Fruit fly (Drosophila melanogaster): ENCODE data around the gene Usp7.

Usp7 gene

DNA sequence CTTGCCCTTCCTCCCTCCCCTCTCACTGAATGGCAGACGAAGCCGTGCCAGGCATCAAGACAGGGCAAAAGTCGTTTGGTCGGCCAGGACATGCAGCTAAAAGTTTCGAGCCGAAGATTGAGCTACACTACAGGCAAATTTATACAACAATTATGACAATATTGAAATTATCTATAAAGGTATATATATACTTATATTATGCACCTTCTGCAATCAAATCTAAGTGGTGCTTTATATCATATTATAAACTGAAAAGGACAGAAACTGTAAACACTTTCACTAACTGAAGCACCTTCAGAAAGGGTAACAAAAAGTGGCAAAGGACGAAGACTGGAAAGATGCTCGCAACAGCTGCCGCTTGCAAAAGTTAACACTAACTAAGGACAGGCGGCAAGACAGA is 47.4 kb upstream of the Usp7 start (continued):
- TF ChIP-seq HLH54F (GFP tag; optimal IDR thresholded peaks at IDR 0.05) (no peak), CG8765 (GFP tag; IDR thresholded peaks at IDR 0.05) (no peak), CG4328 (GFP tag; optimal IDR thresholded peaks at IDR 0.05) (no peak), knrl (GFP tag; IDR thresholded peaks at IDR 0.05; ENCODE audit: partially characterized antibody) (no peak), tap (tag; optimal IDR thresholded peaks at IDR 0.05) (peak; percentile 10), Bgb (GFP tag; IDR thresholded peaks at IDR 0.05; ENCODE audit: partially characterized antibody) (no peak), CG17359 (tag; optimal IDR thresholded peaks at IDR 0.05) (peak; percentile 38), MTF-1 (GFP tag; optimal IDR thresholded peaks at IDR 0.05; ENCODE audit: borderline replicate concordance) (no peak), lab (GFP tag; optimal IDR thresholded peaks at IDR 0.05) (peak; percentile 44), twi (tag; optimal IDR thresholded peaks at IDR 0.05) (no peak), CG17328 (GFP tag; IDR thresholded peaks at IDR 0.05) (no peak), CG12219 (GFP tag; optimal IDR thresholded peaks at IDR 0.05) (no peak), CG34422 (GFP tag; IDR thresholded peaks at IDR 0.05) (no peak), corto (GFP tag; optimal IDR thresholded peaks at IDR 0.05) (no peak), CG31388 (GFP tag; optimal IDR thresholded peaks at IDR 0.05) (no peak), HmgZ (tag; optimal IDR thresholded peaks at IDR 0.05) (no peak), ATbp (GFP tag; optimal IDR thresholded peaks at IDR 0.05) (peak; percentile 43), CG6765 (GFP tag; optimal IDR thresholded peaks at IDR 0.05) (no peak), tll (GFP tag; optimal IDR thresholded peaks at IDR 0.05) (no peak), kni (GFP tag; optimal IDR thresholded peaks at IDR 0.05) (no peak), CG18764 (GFP tag; optimal IDR thresholded peaks at IDR 0.05) (no peak), CG12299 (tag; optimal IDR thresholded peaks at IDR 0.05) (no peak), CG7839 (tag; optimal IDR thresholded peaks at IDR 0.05) (peak; percentile 40), NFAT (GFP tag; IDR thresholded peaks at IDR 0.05) (no peak), sim (GFP tag; IDR thresholded peaks at IDR 0.05) (no peak), gt (GFP tag; IDR thresholded peaks at IDR 0.05) (no peak), Lpt (GFP tag; optimal IDR thresholded peaks at IDR 0.05) (no peak), CG10431 (GFP tag; optimal IDR thresholded peaks at IDR 0.05) (no peak), YL-1 (GFP tag; optimal IDR thresholded peaks at IDR 0.05) (no peak), CG9797 (GFP tag; optimal IDR thresholded peaks at IDR 0.05) (no peak), h (optimal IDR thresholded peaks at IDR 0.05) (no peak), dmrt99B (tag; optimal IDR thresholded peaks at IDR 0.05) (peak; percentile 55), Tbp (GFP tag; optimal IDR thresholded peaks at IDR 0.05) (no peak), CG11695 (GFP tag; IDR thresholded peaks at IDR 0.05) (no peak), CG9215 (GFP tag; IDR thresholded peaks at IDR 0.05) (no peak), bsh (GFP tag; optimal IDR thresholded peaks at IDR 0.05) (peak in 1 of 2 experiments; percentile 51), CoRest (tag; optimal IDR thresholded peaks at IDR 0.05) (peak; percentile 22), cg (GFP tag; optimal IDR thresholded peaks at IDR 0.05) (no peak), hb (GFP tag; IDR thresholded peaks at IDR 0.05; ENCODE audit: partially characterized antibody) (no peak), zfh1 (GFP tag; IDR thresholded peaks at IDR 0.05) (no peak), Doc3 (GFP tag; IDR thresholded peaks at IDR 0.05; ENCODE audit: partially characterized antibody) (no peak), Opbp (GFP tag; IDR thresholded peaks at IDR 0.05; ENCODE audit: partially characterized antibody) (no peak), hth (optimal IDR thresholded peaks at IDR 0.05) (no peak), CG6791 (GFP tag; IDR thresholded peaks at IDR 0.05; ENCODE audit: partially characterized antibody) (no peak), CG8924 (tag; optimal IDR thresholded peaks at IDR 0.05) (peak; percentile 24), CG18262 (tag; optimal IDR thresholded peaks at IDR 0.05) (peak; percentile 23), CG11560 (tag; IDR thresholded peaks at IDR 0.05) (no peak), CG9609 (GFP tag; optimal IDR thresholded peaks at IDR 0.05) (no peak), sob (GFP tag; IDR thresholded peaks at IDR 0.05) (no peak), lbe (GFP tag; optimal IDR thresholded peaks at IDR 0.05) (no peak), insv (GFP tag; optimal IDR thresholded peaks at IDR 0.05) (no peak)
